Fruit fly (Drosophila melanogaster) whole organism: Measurements from ENCODE around the gene CG6184.

Source experiments
- CG8478 ChIP-seq: fragments of >200 bp; optimal IDR thresholded peaks from 2 replicates; lab custom pipeline; 2018; ENCODE audit warnings: inconsistent platforms
- psq ChIP-seq: fragments of >200 bp; optimal IDR thresholded peaks from 2 replicates; lab custom pipeline; 2017

DNA sequence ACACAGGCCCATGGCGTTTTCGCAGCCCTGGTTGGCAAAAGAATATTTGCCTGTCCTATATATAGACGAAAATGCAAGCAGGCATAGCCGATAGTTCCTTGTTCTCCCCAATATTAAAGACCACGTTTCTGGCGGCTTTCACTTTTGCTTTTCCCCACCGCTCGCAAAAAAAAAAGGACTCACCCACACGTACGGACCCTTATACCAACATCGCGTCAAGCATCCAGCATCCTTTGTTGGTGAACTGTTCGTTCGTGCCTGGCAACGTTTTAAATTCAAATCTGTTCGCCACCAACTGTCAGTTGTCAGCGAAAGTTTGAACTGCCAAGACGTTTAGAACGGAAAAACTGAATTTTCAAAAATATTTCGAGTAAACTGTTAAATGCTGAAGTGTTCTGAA is 1.8 kb upstream of the CG6184 start, which contains the start of gene ort:
- no peak for TF ChIP-seq psq (lab: Kevin White, UChicago)
- no peak for TF ChIP-seq CG8478 (lab: Kevin White, UChicago)
